Fruit fly (Drosophila melanogaster) whole organism, wandering third instar larva: Measurements from ENCODE around the gene CG14564.

Experiments
- Abd-B ChIP-seq: fragments of >200 bp; optimal IDR thresholded peaks from 2 replicates; lab custom pipeline; 2017; ENCODE audit warnings: missing biosample characterization, missing genetic modification characterization
- CG32264 ChIP-seq: fragments of 200-800 bp; sonication (Bioruptor generic); optimal IDR thresholded peaks from 2 replicates; lab custom pipeline; 2016; ENCODE audit warnings: missing biosample characterization, missing genetic modification characterization
- CG9705 ChIP-seq: fragments of 200-800 bp; sonication (Bioruptor generic); optimal IDR thresholded peaks from 2 replicates; lab custom pipeline; 2018; ENCODE audit warnings: missing biosample characterization, mild to moderate bottlenecking, missing genetic modification characterization
- CrebA ChIP-seq: fragments of 200-800 bp; sonication (Bioruptor generic); optimal IDR thresholded peaks from 2 replicates; lab custom pipeline; 2016; ENCODE audit warnings: missing biosample characterization, mild to moderate bottlenecking, missing genetic modification characterization, borderline replicate concordance
- Dfd ChIP-seq: fragments of >200 bp; optimal IDR thresholded peaks from 2 replicates; lab custom pipeline; 2017; ENCODE audit warnings: missing biosample characterization, missing genetic modification characterization
- Dif ChIP-seq: fragments of 200-275, 200-300 bp; sonication (Bioruptor generic); optimal IDR thresholded peaks from 2 replicates; lab custom pipeline; 2018; ENCODE audit warnings: missing biosample characterization, missing genetic modification characterization; ENCODE audit not compliant: partially characterized antibody
- Hnf4 ChIP-seq: fragments of 200-800 bp; sonication (Bioruptor generic); optimal IDR thresholded peaks from 2 replicates; lab custom pipeline; 2016; ENCODE audit warnings: missing biosample characterization, mild to moderate bottlenecking, missing genetic modification characterization
- Hr78 ChIP-seq: fragments of >200 bp; optimal IDR thresholded peaks from 2 replicates; lab custom pipeline; 2017; ENCODE audit warnings: missing biosample characterization, missing genetic modification characterization
- Hr83 ChIP-seq: fragments of 200-300 bp; sonication (Bioruptor generic); optimal IDR thresholded peaks from 2 replicates; lab custom pipeline; 2016; ENCODE audit warnings: missing biosample characterization, mild to moderate bottlenecking, missing genetic modification characterization, moderate library complexity; ENCODE audit not compliant: poor library complexity, severe bottlenecking
- Jra ChIP-seq: sonication (Bioruptor generic); optimal IDR thresholded peaks from 2 replicates; lab custom pipeline; 2016; ENCODE audit warnings: missing biosample characterization, missing genetic modification characterization
- Mio ChIP-seq: sonication (Bioruptor generic); optimal IDR thresholded peaks from 2 replicates; lab custom pipeline; 2016; ENCODE audit warnings: missing biosample characterization, missing genetic modification characterization
- Myc ChIP-seq: fragments of >200 bp; optimal IDR thresholded peaks from 2 replicates; lab custom pipeline; 2017
- N ChIP-seq: fragments of >200 bp; optimal IDR thresholded peaks from 2 replicates; lab custom pipeline; 2018; ENCODE audit warnings: missing biosample characterization, missing external identifiers, missing genetic modification characterization
- Rel ChIP-seq, 2 experiments: fragments of 200-800 bp; sonication (Bioruptor generic) in 1 of 2; optimal IDR thresholded peaks; 2 replicates in 1 of 2; 3 replicates in 1 of 2; lab custom pipeline; 2016 to 2019; ENCODE audit warnings: mild to moderate bottlenecking in 2 of 2, missing biosample characterization in 2 of 2, missing genetic modification characterization in 2 of 2, moderate library complexity in 1 of 2
- Sp1 ChIP-seq: fragments of 200-800 bp; sonication (Bioruptor generic); optimal IDR thresholded peaks from 3 replicates; lab custom pipeline; 2019; ENCODE audit warnings: missing biosample characterization, mild to moderate bottlenecking, missing genetic modification characterization, moderate library complexity
- Vsx2 ChIP-seq: fragments of 200-300, 225-300 bp; sonication (Bioruptor generic); optimal IDR thresholded peaks from 2 replicates; lab custom pipeline; 2018; ENCODE audit warnings: missing biosample characterization, missing genetic modification characterization; ENCODE audit not compliant: partially characterized antibody
- brk ChIP-seq: fragments of 200-800 bp; sonication (Bioruptor generic); optimal IDR thresholded peaks from 2 replicates; lab custom pipeline; 2016; ENCODE audit warnings: missing biosample characterization, mild to moderate bottlenecking, missing genetic modification characterization
- dl ChIP-seq, 2 experiments: fragments of 175-275, 200-275 bp in 1 of 2; fragments of 200-275 bp in 1 of 2; sonication (Bioruptor generic); optimal IDR thresholded peaks; lab custom pipeline; 2018; ENCODE audit warnings: mild to moderate bottlenecking in 2 of 2, missing biosample characterization in 2 of 2, missing genetic modification characterization in 2 of 2, moderate library complexity in 2 of 2; ENCODE audit not compliant: partially characterized antibody in 2 of 2, insufficient read depth in 1 of 2
- dmrt93B ChIP-seq: fragments of 200-800 bp; sonication (Bioruptor generic); optimal IDR thresholded peaks from 2 replicates; lab custom pipeline; 2018; ENCODE audit warnings: missing biosample characterization, mild to moderate bottlenecking, missing genetic modification characterization
- dsf ChIP-seq: sonication (Bioruptor generic); optimal IDR thresholded peaks from 2 replicates; lab custom pipeline; 2016; ENCODE audit warnings: missing biosample characterization, missing genetic modification characterization, borderline replicate concordance
- foxo ChIP-seq, 2 experiments: fragments of 200-800 bp; sonication (Bioruptor generic); optimal IDR thresholded peaks; 2 replicates in 1 of 2; 3 replicates in 1 of 2; lab custom pipeline; 2016 to 2017; ENCODE audit warnings: missing biosample characterization in 2 of 2, missing genetic modification characterization in 2 of 2
- fru ChIP-seq: fragments of 200-800 bp; sonication (Bioruptor generic); optimal IDR thresholded peaks from 3 replicates; lab custom pipeline; 2016; ENCODE audit warnings: missing biosample characterization, mild to moderate bottlenecking, missing genetic modification characterization
- h ChIP-seq: fragments of 200-800 bp; sonication (Bioruptor generic); optimal IDR thresholded peaks from 3 replicates; lab custom pipeline; 2016; ENCODE audit warnings: missing biosample characterization, mild to moderate bottlenecking, missing genetic modification characterization
- jim ChIP-seq: fragments of 175-275, 200-325 bp; sonication (Bioruptor generic); optimal IDR thresholded peaks from 2 replicates; lab custom pipeline; 2016; ENCODE audit warnings: missing biosample characterization, mild to moderate bottlenecking, missing genetic modification characterization
- lola ChIP-seq: fragments of >200 bp; optimal IDR thresholded peaks from 2 replicates; lab custom pipeline; 2017; ENCODE audit warnings: missing biosample characterization, missing genetic modification characterization
- pan ChIP-seq: fragments of >200 bp; optimal IDR thresholded peaks from 2 replicates; lab custom pipeline; 2017
- psq ChIP-seq: fragments of 200-800 bp; sonication (Bioruptor generic); optimal IDR thresholded peaks from 3 replicates; lab custom pipeline; 2017; ENCODE audit warnings: missing biosample characterization, mild to moderate bottlenecking, missing genetic modification characterization, moderate library complexity
- rgr ChIP-seq: fragments of 200-800 bp; sonication (Bioruptor generic); optimal IDR thresholded peaks from 3 replicates; lab custom pipeline; 2016; ENCODE audit warnings: missing biosample characterization, mild to moderate bottlenecking, missing genetic modification characterization
- sage ChIP-seq: fragments of 200-800 bp; sonication (Bioruptor generic); optimal IDR thresholded peaks from 2 replicates; lab custom pipeline; 2016; ENCODE audit warnings: missing biosample characterization, mild to moderate bottlenecking, missing genetic modification characterization
- sv ChIP-seq: fragments of 200-800 bp; sonication (Bioruptor generic); optimal IDR thresholded peaks from 3 replicates; lab custom pipeline; 2016; ENCODE audit warnings: missing biosample characterization, missing genetic modification characterization
- tai ChIP-seq: sonication (Bioruptor generic); optimal IDR thresholded peaks from 2 replicates; lab custom pipeline; 2016; ENCODE audit warnings: missing biosample characterization, missing genetic modification characterization
- usp ChIP-seq: fragments of >200 bp; optimal IDR thresholded peaks from 2 replicates; lab custom pipeline; 2017; ENCODE audit warnings: missing biosample characterization, missing genetic modification characterization
- woc ChIP-seq: sonication (Bioruptor generic); optimal IDR thresholded peaks from 2 replicates; lab custom pipeline; 2016; ENCODE audit warnings: missing biosample characterization, mild to moderate bottlenecking, missing genetic modification characterization

CG14564 gene

dm6 chr3L:21744169-21744568 is 12.8 kb upstream of the CG14564 start, which contains the start of gene CG14565:
TSS of gene CG14565 (minus strand) at chr3L:21744269.
- no peak for TF ChIP-seq CG32264
- no peak for TF ChIP-seq Myc
- TF ChIP-seq tai (GFP tag; lab: Kevin White, UChicago), result no peak
- no peak for TF ChIP-seq dsf (GFP tag; lab: Kevin White, UChicago)
- no peak for TF ChIP-seq fru
- TF ChIP-seq sage (GFP tag; lab: Kevin White, UChicago), result no peak
- no peak for TF ChIP-seq dmrt93B (GFP tag; lab: Kevin White, UChicago)
- TF ChIP-seq Jra (GFP tag; lab: Kevin White, UChicago), result no peak
- TF ChIP-seq Hr83 (GFP tag; lab: Kevin White, UChicago), result no peak
- no peak for TF ChIP-seq N (GFP tag; lab: Kevin White, UChicago)
- TF ChIP-seq Vsx2 (GFP tag; lab: Kevin White, UChicago), result no peak
- TF ChIP-seq woc, result no peak
- no peak for TF ChIP-seq Dfd (GFP tag; lab: Kevin White, UChicago)
- TF ChIP-seq Mio (GFP tag; lab: Kevin White, UChicago), result no peak
- TF ChIP-seq psq, result no peak
- TF ChIP-seq Rel (GFP tag; optimal IDR thresholded peaks at IDR 0.05; lab: Kevin White, UChicago), result no peak
- no peak for TF ChIP-seq Rel (tag; optimal IDR thresholded peaks at IDR 0.05; lab: Kevin White, UChicago)

- TF ChIP-seq Rel (GFP tag; optimal IDR thresholded peaks at IDR 0.05; lab: Kevin White, UChicago), result no peak
- no peak for TF ChIP-seq Rel (tag; optimal IDR thresholded peaks at IDR 0.05; lab: Kevin White, UChicago)
- no peak for TF ChIP-seq usp (GFP tag; lab: Kevin White, UChicago)
- TF ChIP-seq dsf (GFP tag; lab: Kevin White, UChicago), result no peak
- TF ChIP-seq rgr (GFP tag; lab: Kevin White, UChicago), result no peak
- TF ChIP-seq psq, result no peak
- TF ChIP-seq CrebA (GFP tag; lab: Kevin White, UChicago), result no peak
- TF ChIP-seq brk (GFP tag; lab: Kevin White, UChicago), result no peak
- no peak for TF ChIP-seq foxo (GFP tag; optimal IDR thresholded peaks at IDR 0.05; lab: Kevin White, UChicago)
- no peak for TF ChIP-seq Sp1 (GFP tag; lab: Kevin White, UChicago)
- TF ChIP-seq Hr83 (GFP tag; lab: Kevin White, UChicago), result no peak
- no peak for TF ChIP-seq Hnf4 (GFP tag; lab: Kevin White, UChicago)
These were observed 9.0 kb downstream of the CG14564 start for dm6 chr3L:21765931-21766330.

dm6 chr3L:21769515-21769914 is 12.6 kb downstream of the CG14564 start, which contains the start of gene CG7370:
TSS of gene CG7370 (plus strand) at chr3L:21769815.
- TF ChIP-seq sage (GFP tag; lab: Kevin White, UChicago) (no peak), dmrt93B (GFP tag; lab: Kevin White, UChicago) (no peak), pan (no peak), dl (GFP tag; optimal IDR thresholded peaks at IDR 0.05; lab: Kevin White, UChicago; ENCODE audit: insufficient read depth in 1 of 2, partially characterized antibody in 2 of 2) (no peak), Hr78 (no peak), Jra (GFP tag; lab: Kevin White, UChicago) (no peak), h (GFP tag; lab: Kevin White, UChicago) (no peak), CG9705 (no peak), tai (GFP tag; lab: Kevin White, UChicago) (no peak), Dfd (GFP tag; lab: Kevin White, UChicago) (no peak), sv (GFP tag; lab: Kevin White, UChicago) (no peak), Mio (GFP tag; lab: Kevin White, UChicago) (no peak), brk (GFP tag; lab: Kevin White, UChicago) (no peak), jim (GFP tag; lab: Kevin White, UChicago) (no peak), Abd-B (no peak), Sp1 (GFP tag; lab: Kevin White, UChicago) (no peak)

dm6 chr3L:21770328-21770727 is 13.4 kb downstream of the CG14564 start, which contains the start of gene Syn1:
TSS of gene Syn1 (minus strand) at chr3L:21770534.
- no peak for TF ChIP-seq Hnf4 (GFP tag; lab: Kevin White, UChicago)
- no peak for TF ChIP-seq Hr78
- no peak for TF ChIP-seq foxo (GFP tag; optimal IDR thresholded peaks at IDR 0.05; lab: Kevin White, UChicago)
- TF ChIP-seq tai (GFP tag; lab: Kevin White, UChicago), result no peak
- TF ChIP-seq Dfd (GFP tag; lab: Kevin White, UChicago), result no peak
- TF ChIP-seq fru, result no peak
- no peak for TF ChIP-seq Sp1 (GFP tag; lab: Kevin White, UChicago)
- no peak for TF ChIP-seq usp (GFP tag; lab: Kevin White, UChicago)
- no peak for TF ChIP-seq Dif
- no peak for TF ChIP-seq dmrt93B (GFP tag; lab: Kevin White, UChicago)
- no peak for TF ChIP-seq Mio (GFP tag; lab: Kevin White, UChicago)
- no peak for TF ChIP-seq lola (GFP tag; lab: Kevin White, UChicago)
- TF ChIP-seq sage (GFP tag; lab: Kevin White, UChicago), result no peak
- no peak for TF ChIP-seq jim (GFP tag; lab: Kevin White, UChicago)
- no peak for TF ChIP-seq dsf (GFP tag; lab: Kevin White, UChicago)
- TF ChIP-seq Abd-B, result no peak
- TF ChIP-seq CG32264, result no peak
- TF ChIP-seq woc, result no peak
- TF ChIP-seq psq, result no peak
